Fruit fly (Drosophila melanogaster) whole organism, embryonic: ENCODE results near the gene CG43401.

Experiments
- ATbp ChIP-seq: fragments of 200-800 bp; sonication (Bioruptor generic); optimal IDR thresholded peaks from 2 replicates; lab custom pipeline; 2017; ENCODE audit warnings: missing biosample characterization, mild to moderate bottlenecking, missing genetic modification characterization, missing genetic modification reagents
- Aef1 ChIP-seq: fragments of 200-800 bp; sonication (Bioruptor generic); IDR thresholded peaks from 3 replicates; pipeline ENCODE4 v1.3.6; 2022; ENCODE audit warnings: missing biosample characterization, missing genetic modification characterization
- CG10147 ChIP-seq: fragments of 200-800 bp; sonication (Bioruptor generic); optimal IDR thresholded peaks from 2 replicates; lab custom pipeline; 2019; ENCODE audit warnings: missing biosample characterization, mild to moderate bottlenecking, missing genetic modification characterization, moderate library complexity
- CG10565 ChIP-seq: fragments of 200-800 bp; sonication (Bioruptor generic); optimal IDR thresholded peaks from 3 replicates; lab custom pipeline; 2016; ENCODE audit warnings: missing biosample characterization, mild to moderate bottlenecking, missing genetic modification characterization
- CG11696 ChIP-seq: fragments of 200-800 bp; sonication (Bioruptor generic); IDR thresholded peaks from 2 replicates; pipeline ENCODE4 v1.3.6; 2022; ENCODE audit warnings: missing biosample characterization, missing genetic modification characterization
- CG12071 ChIP-seq: fragments of 200-800 bp; sonication (Bioruptor generic); optimal IDR thresholded peaks from 3 replicates; lab custom pipeline; 2018; ENCODE audit warnings: missing biosample characterization, mild to moderate bottlenecking, missing genetic modification characterization
- CG17359 ChIP-seq: fragments of 200-800 bp; sonication (Bioruptor generic); optimal IDR thresholded peaks from 3 replicates; lab custom pipeline; 2018; ENCODE audit warnings: missing biosample characterization, mild to moderate bottlenecking, missing genetic modification characterization, moderate library complexity
- CG9876 ChIP-seq: fragments of 200-800 bp; sonication (Bioruptor generic); optimal IDR thresholded peaks from 2 replicates; lab custom pipeline; 2016; ENCODE audit warnings: missing biosample characterization, missing genetic modification characterization
- HmgD ChIP-seq: fragments of 200-800 bp; sonication (Bioruptor generic); optimal IDR thresholded peaks from 3 replicates; lab custom pipeline; 2016; ENCODE audit warnings: missing biosample characterization, missing genetic modification characterization
- Oli ChIP-seq: fragments of 200-800 bp; sonication (Bioruptor generic); optimal IDR thresholded peaks from 2 replicates; lab custom pipeline; 2018; ENCODE audit warnings: missing biosample characterization, mild to moderate bottlenecking, missing genetic modification characterization, moderate library complexity
- chif ChIP-seq, 2 experiments: fragments of 200-800 bp; sonication (Bioruptor generic); optimal IDR thresholded peaks; 3 replicates each; lab custom pipeline; 2016; ENCODE audit warnings: missing biosample characterization in 2 of 2, missing genetic modification characterization in 2 of 2
- gcm2 ChIP-seq: fragments of 200-800 bp; sonication (Bioruptor generic); optimal IDR thresholded peaks from 2 replicates; lab custom pipeline; 2016; ENCODE audit warnings: missing biosample characterization, missing genetic modification characterization
- hb ChIP-seq: fragments of 200-800 bp; sonication (Bioruptor generic); IDR thresholded peaks from 3 replicates; pipeline ENCODE4 v1.3.6; 2022; ENCODE audit warnings: missing biosample characterization, missing genetic modification characterization; ENCODE audit not compliant: partially characterized antibody
- trh ChIP-seq: fragments of 200-800 bp; sonication (Bioruptor generic); optimal IDR thresholded peaks from 2 replicates; lab custom pipeline; 2016; ENCODE audit warnings: missing biosample characterization, missing genetic modification characterization

dm6 chr2L:1402728-1403127, 25.5 kb upstream of the CG43401 start:
- TF ChIP-seq CG10565 (no peak), Aef1 (GFP tag; lab: Robert Waterston, UW) (no peak), CG10147 (GFP tag; lab: Kevin White, UChicago) (no peak), chif (GFP tag; optimal IDR thresholded peaks at IDR 0.05; lab: Kevin White, UChicago) (no peak), hb (GFP tag; lab: Robert Waterston, UW) (no peak), gcm2 (no peak), HmgD (GFP tag; lab: Kevin White, UChicago) (no peak), CG17359 (tag; lab: Kevin White, UChicago) (no peak), CG11696 (no peak), ATbp (GFP tag; lab: Kevin White, UChicago) (no peak), Oli (no peak), CG12071 (GFP tag; lab: Kevin White, UChicago) (no peak), CG9876 (GFP tag; lab: Kevin White, UChicago) (no peak), trh (GFP tag; lab: Kevin White, UChicago) (no peak)
